Fruit fly (Drosophila melanogaster) whole organism, embryonic: ENCODE data around the gene CG5810.

Experiments used
- Ada2b ChIP-seq: fragments of 200-800 bp; sonication (Bioruptor generic); IDR thresholded peaks from 2 replicates; pipeline ENCODE4 v1.3.6; 2022; ENCODE audit warnings: missing biosample characterization, missing genetic modification characterization
- Antp ChIP-seq: fragments of 200-800 bp; sonication (Bioruptor generic); optimal IDR thresholded peaks from 3 replicates; lab custom pipeline; 2016; ENCODE audit warnings: missing biosample characterization, missing genetic modification characterization
- Atf-2 ChIP-seq: fragments of 200-800 bp; sonication (Bioruptor generic); optimal IDR thresholded peaks from 2 replicates; lab custom pipeline; 2016; ENCODE audit warnings: missing biosample characterization, missing genetic modification characterization
- CG10654 ChIP-seq: fragments of 200-800 bp; sonication (Bioruptor generic); optimal IDR thresholded peaks from 2 replicates; lab custom pipeline; 2016; ENCODE audit warnings: missing biosample characterization, missing genetic modification characterization
- CG12071 ChIP-seq: fragments of 200-800 bp; sonication (Bioruptor generic); optimal IDR thresholded peaks from 3 replicates; lab custom pipeline; 2018; ENCODE audit warnings: missing biosample characterization, mild to moderate bottlenecking, missing genetic modification characterization
- CG12236 ChIP-seq: fragments of 200-800 bp; sonication (Bioruptor generic); optimal IDR thresholded peaks from 2 replicates; lab custom pipeline; 2016; ENCODE audit warnings: missing biosample characterization, missing genetic modification characterization
- CG12769 ChIP-seq: fragments of 200-800 bp; sonication (Bioruptor generic); optimal IDR thresholded peaks from 2 replicates; lab custom pipeline; 2019; ENCODE audit warnings: missing biosample characterization, mild to moderate bottlenecking, missing genetic modification characterization, moderate library complexity
- CG13296 ChIP-seq: fragments of 200-800 bp; sonication (Bioruptor generic); optimal IDR thresholded peaks from 3 replicates; lab custom pipeline; 2018; ENCODE audit warnings: missing biosample characterization, mild to moderate bottlenecking, missing genetic modification characterization
- CG1602 ChIP-seq: fragments of 200-800 bp; sonication (Bioruptor generic); optimal IDR thresholded peaks from 3 replicates; lab custom pipeline; 2016; ENCODE audit warnings: missing biosample characterization, missing genetic modification characterization
- CG1603 ChIP-seq: fragments of 200-800 bp; sonication (Bioruptor generic); optimal IDR thresholded peaks from 2 replicates; lab custom pipeline; 2019; ENCODE audit warnings: missing biosample characterization, mild to moderate bottlenecking, missing genetic modification characterization, moderate library complexity
- CG17359 ChIP-seq: fragments of 200-800 bp; sonication (Bioruptor generic); optimal IDR thresholded peaks from 3 replicates; lab custom pipeline; 2018; ENCODE audit warnings: missing biosample characterization, mild to moderate bottlenecking, missing genetic modification characterization, moderate library complexity
- CG2129 ChIP-seq: fragments of 200-800 bp; sonication (Bioruptor generic); IDR thresholded peaks from 2 replicates; pipeline ENCODE4 v1.3.6; 2022; ENCODE audit warnings: missing biosample characterization, missing genetic modification characterization; ENCODE audit not compliant: partially characterized antibody
- CG32772 ChIP-seq: fragments of 200-800 bp; sonication (Bioruptor generic); IDR thresholded peaks from 2 replicates; pipeline ENCODE4 v1.3.6; 2022; ENCODE audit warnings: missing biosample characterization, missing genetic modification characterization
- CG4404 ChIP-seq: fragments of 200-800 bp; sonication (Bioruptor generic); IDR thresholded peaks from 2 replicates; pipeline ENCODE4 v1.3.6; 2022; ENCODE audit warnings: missing biosample characterization, missing genetic modification characterization
- CG4707 ChIP-seq: fragments of 200-800 bp; sonication (Bioruptor generic); optimal IDR thresholded peaks from 2 replicates; lab custom pipeline; 2018; ENCODE audit warnings: missing biosample characterization, mild to moderate bottlenecking, missing genetic modification characterization, moderate library complexity
- CG6791 ChIP-seq: fragments of 200-800 bp; sonication (Bioruptor generic); IDR thresholded peaks from 3 replicates; pipeline ENCODE4 v1.3.6; 2022; ENCODE audit warnings: missing biosample characterization, missing genetic modification characterization; ENCODE audit not compliant: partially characterized antibody
- CG6854 ChIP-seq: fragments of 200-800 bp; sonication (Bioruptor generic); optimal IDR thresholded peaks from 3 replicates; lab custom pipeline; 2017; ENCODE audit warnings: missing biosample characterization, mild to moderate bottlenecking, missing genetic modification characterization
- CG7556 ChIP-seq: fragments of 200-800 bp; sonication (Bioruptor generic); optimal IDR thresholded peaks from 2 replicates; lab custom pipeline; 2017; ENCODE audit warnings: missing biosample characterization, mild to moderate bottlenecking, missing genetic modification characterization
- CG8765 ChIP-seq: fragments of 200-800 bp; sonication (Bioruptor generic); IDR thresholded peaks from 2 replicates; pipeline ENCODE4 v1.3.6; 2022; ENCODE audit warnings: missing biosample characterization, missing genetic modification characterization
- CHES-1-like ChIP-seq: fragments of 200-800 bp; sonication (Bioruptor generic); optimal IDR thresholded peaks from 2 replicates; lab custom pipeline; 2016; ENCODE audit warnings: missing biosample characterization, missing genetic modification characterization
- CoRest ChIP-seq: fragments of 200-800 bp; sonication (Bioruptor generic); optimal IDR thresholded peaks from 3 replicates; lab custom pipeline; 2018; ENCODE audit warnings: missing biosample characterization, mild to moderate bottlenecking, missing genetic modification characterization, moderate library complexity
- Dbx ChIP-seq: fragments of 200-800 bp; sonication (Bioruptor generic); IDR thresholded peaks from 3 replicates; pipeline ENCODE4 v1.3.6; 2022; ENCODE audit warnings: missing biosample characterization, missing genetic modification characterization
- E2f2 ChIP-seq: fragments of 200-800 bp; sonication (Bioruptor generic); IDR thresholded peaks from 2 replicates; pipeline ENCODE4 v1.3.6; 2022; ENCODE audit warnings: missing biosample characterization, missing genetic modification characterization
- Gsc ChIP-seq: fragments of 200-800 bp; sonication (Bioruptor generic); IDR thresholded peaks from 2 replicates; pipeline ENCODE4 v1.3.6; 2022; ENCODE audit warnings: missing biosample characterization, missing genetic modification characterization
- Hr3 ChIP-seq: fragments of 200-800 bp; sonication (Bioruptor generic); optimal IDR thresholded peaks from 3 replicates; lab custom pipeline; 2016; ENCODE audit warnings: missing biosample characterization, missing genetic modification characterization
- Lim3 ChIP-seq: fragments of 200-800 bp; sonication (Bioruptor generic); IDR thresholded peaks from 2 replicates; pipeline ENCODE4 v1.3.6; 2022; ENCODE audit warnings: missing biosample characterization, missing genetic modification characterization
- NfI ChIP-seq: fragments of 200-800 bp; sonication (Bioruptor generic); optimal IDR thresholded peaks from 3 replicates; lab custom pipeline; 2018; ENCODE audit warnings: missing biosample characterization, mild to moderate bottlenecking, missing genetic modification characterization, moderate library complexity
- Pdp1 ChIP-seq, 2 experiments: fragments of 200-800 bp; sonication (Bioruptor generic); optimal IDR thresholded peaks; 3 replicates each; lab custom pipeline; 2016; ENCODE audit warnings: missing biosample characterization in 2 of 2, missing genetic modification characterization in 2 of 2, mild to moderate bottlenecking in 1 of 2, moderate library complexity in 1 of 2
- YL-1 ChIP-seq: fragments of 200-800 bp; sonication (Bioruptor generic); optimal IDR thresholded peaks from 3 replicates; lab custom pipeline; 2017; ENCODE audit warnings: missing biosample characterization, mild to moderate bottlenecking, missing genetic modification characterization
- ato ChIP-seq: fragments of 200-800 bp; sonication (Bioruptor generic); IDR thresholded peaks from 2 replicates; pipeline ENCODE4 v1.3.6; 2022; ENCODE audit warnings: missing biosample characterization, missing genetic modification characterization; ENCODE audit not compliant: partially characterized antibody
- cad ChIP-seq: fragments of >200 bp; optimal IDR thresholded peaks from 2 replicates; lab custom pipeline; 2017; ENCODE audit warnings: missing biosample characterization, missing genetic modification characterization
- chm ChIP-seq: fragments of 200-800 bp; sonication (Bioruptor generic); IDR thresholded peaks from 2 replicates; pipeline ENCODE4 v1.3.6; 2022; ENCODE audit warnings: missing biosample characterization, missing genetic modification characterization
- chn ChIP-seq: fragments of 200-800 bp; sonication (Bioruptor generic); optimal IDR thresholded peaks from 2 replicates; lab custom pipeline; 2016; ENCODE audit warnings: missing biosample characterization, missing genetic modification characterization
- ci ChIP-seq: fragments of 200-800 bp; sonication (Bioruptor generic); IDR thresholded peaks from 3 replicates; pipeline ENCODE4 v1.3.6; 2022; ENCODE audit warnings: missing biosample characterization, missing genetic modification characterization
- dan ChIP-seq: fragments of 200-800 bp; sonication (Bioruptor generic); IDR thresholded peaks from 2 replicates; pipeline ENCODE4 v1.3.6; 2022; ENCODE audit warnings: missing biosample characterization, missing genetic modification characterization
- dmrt99B ChIP-seq: fragments of 200-800 bp; sonication (Bioruptor generic); optimal IDR thresholded peaks from 2 replicates; lab custom pipeline; 2018; ENCODE audit warnings: missing biosample characterization, mild to moderate bottlenecking, missing genetic modification characterization, moderate library complexity
- dpn ChIP-seq, 2 experiments: fragments of 200-800 bp; sonication (Bioruptor generic); optimal IDR thresholded peaks; 3 replicates each; lab custom pipeline; 2016; ENCODE audit warnings: missing biosample characterization in 2 of 2, missing genetic modification characterization in 2 of 2
- gcm2 ChIP-seq: fragments of 200-800 bp; sonication (Bioruptor generic); optimal IDR thresholded peaks from 2 replicates; lab custom pipeline; 2016; ENCODE audit warnings: missing biosample characterization, missing genetic modification characterization
- grau ChIP-seq: fragments of 200-800 bp; optimal IDR thresholded peaks from 3 replicates; lab custom pipeline; 2019; ENCODE audit warnings: missing biosample characterization, mild to moderate bottlenecking, missing genetic modification characterization, moderate library complexity
- kay ChIP-seq: fragments of 200-800 bp; sonication (Bioruptor generic); optimal IDR thresholded peaks from 2 replicates; lab custom pipeline; 2016; ENCODE audit warnings: missing biosample characterization, missing genetic modification characterization
- ken ChIP-seq: fragments of 200-800 bp; sonication (Bioruptor generic); IDR thresholded peaks from 3 replicates; pipeline ENCODE4 v1.3.6; 2022; ENCODE audit warnings: missing biosample characterization, missing genetic modification characterization
- lola ChIP-seq, 3 experiments: fragments of >200 bp in 2 of 3; fragments of 200-800 bp in 1 of 3; sonication (Bioruptor generic) in 1 of 3; optimal IDR thresholded peaks; 2 replicates each; lab custom pipeline; 2017 to 2019; ENCODE audit warnings: missing biosample characterization in 3 of 3, missing genetic modification characterization in 3 of 3, mild to moderate bottlenecking in 1 of 3, moderate library complexity in 1 of 3
- nerfin-2 ChIP-seq: fragments of 200-800 bp; sonication (Bioruptor generic); IDR thresholded peaks from 2 replicates; pipeline ENCODE4 v1.3.6; 2022; ENCODE audit warnings: missing biosample characterization, missing genetic modification characterization; ENCODE audit not compliant: partially characterized antibody
- otp ChIP-seq: fragments of 200-800 bp; sonication (Bioruptor generic); IDR thresholded peaks from 3 replicates; pipeline ENCODE4, ENCODE4 v1.3.6; 2022; ENCODE audit warnings: missing biosample characterization, missing genetic modification characterization
- repo ChIP-seq: fragments of 200-800 bp; sonication (Bioruptor generic); optimal IDR thresholded peaks from 2 replicates; lab custom pipeline; 2016; ENCODE audit warnings: missing biosample characterization, missing genetic modification characterization
- ro ChIP-seq: fragments of 200-800 bp; sonication (Bioruptor generic); IDR thresholded peaks from 2 replicates; pipeline ENCODE4 v1.3.6; 2022; ENCODE audit warnings: missing biosample characterization, missing genetic modification characterization
- row ChIP-seq: fragments of 200-800 bp; sonication (Bioruptor generic); IDR thresholded peaks from 3 replicates; pipeline ENCODE4 v1.3.6; 2022; ENCODE audit warnings: missing biosample characterization, missing genetic modification characterization
- sim ChIP-seq: fragments of 200-800 bp; sonication (Bioruptor generic); IDR thresholded peaks from 2 replicates; pipeline ENCODE4 v1.3.6; 2022; ENCODE audit warnings: missing biosample characterization, missing genetic modification characterization
- sima ChIP-seq: fragments of 200-800 bp; sonication (Bioruptor generic); optimal IDR thresholded peaks from 2 replicates; lab custom pipeline; 2016; ENCODE audit warnings: missing biosample characterization, missing genetic modification characterization
- trem ChIP-seq: fragments of 200-800 bp; optimal IDR thresholded peaks from 3 replicates; lab custom pipeline; 2019; ENCODE audit warnings: missing biosample characterization, mild to moderate bottlenecking, missing genetic modification characterization, moderate library complexity
- twi ChIP-seq: fragments of 200-800 bp; optimal IDR thresholded peaks from 2 replicates; lab custom pipeline; 2019; ENCODE audit warnings: missing biosample characterization, mild to moderate bottlenecking, missing genetic modification characterization, moderate library complexity

The CG5810 gene

dm6 chr3R:21138220-21138754 is 25.3 kb upstream of the CG5810 start, which contains the start of gene meigo (continued):
- TF ChIP-seq ken (GFP tag; lab: Robert Waterston, UW), result no peak
- peak; percentile 41; the same call in 1 of the 2 replicates for TF ChIP-seq CG4404
- peak; percentile 95 for TF ChIP-seq row
- TF ChIP-seq sim, result no peak
- TF ChIP-seq CG12769 (tag; lab: Kevin White, UChicago), result no peak
- TF ChIP-seq CHES-1-like (GFP tag; lab: Kevin White, UChicago), result peak; percentile 28
- no peak for TF ChIP-seq ro (GFP tag; lab: Robert Waterston, UW)
- no peak for TF ChIP-seq cad (GFP tag; lab: Kevin White, UChicago)
- TF ChIP-seq Dbx (GFP tag; lab: Robert Waterston, UW), result peak; percentile 71; the same call in 2 of the 3 replicates
- peak; percentile 62 for TF ChIP-seq CG7556
- TF ChIP-seq CG2129 (GFP tag; lab: Robert Waterston, UW), result no peak
- peak in 1 of 3 experiments; percentile 61 for TF ChIP-seq lola (GFP tag; optimal IDR thresholded peaks at IDR 0.05; lab: Kevin White, UChicago)
- peak; percentile 68 for TF ChIP-seq Hr3 (GFP tag; lab: Kevin White, UChicago)
- TF ChIP-seq CG4707 (GFP tag; lab: Kevin White, UChicago), result no peak
- peak; percentile 62 to 72 for TF ChIP-seq dpn (GFP tag; optimal IDR thresholded peaks at IDR 0.05; lab: Kevin White, UChicago)
- no peak for TF ChIP-seq sima (GFP tag; lab: Kevin White, UChicago)
- TF ChIP-seq Atf-2 (GFP tag; lab: Kevin White, UChicago), result peak; percentile 16
- TF ChIP-seq trem, result peak; percentile 82
- no peak for TF ChIP-seq gcm2 (GFP tag; lab: Kevin White, UChicago)
- TF ChIP-seq CoRest (tag; lab: Kevin White, UChicago), result peak; percentile 86
- no peak for TF ChIP-seq dmrt99B (tag; lab: Kevin White, UChicago)
- TF ChIP-seq dan, result no peak
- no peak for TF ChIP-seq CG12071 (GFP tag; lab: Kevin White, UChicago)
- peak; percentile 80 for TF ChIP-seq grau
- peak in 1 of 2 experiments; percentile 65 for TF ChIP-seq Pdp1 (GFP tag; optimal IDR thresholded peaks at IDR 0.05; lab: Kevin White, UChicago)
- TF ChIP-seq NfI, result peak; percentile 70
- no peak for TF ChIP-seq Gsc (GFP tag; lab: Robert Waterston, UW)
- no peak for TF ChIP-seq CG6854 (GFP tag; lab: Kevin White, UChicago)
- peak; percentile 35 for TF ChIP-seq CG1602 (GFP tag; lab: Kevin White, UChicago)
- peak; percentile 41; the same call in 1 of the 3 replicates for TF ChIP-seq ci (GFP tag; lab: Robert Waterston, UW)
- TF ChIP-seq repo (GFP tag; lab: Kevin White, UChicago), result peak; percentile 46
- TF ChIP-seq YL-1 (GFP tag; lab: Kevin White, UChicago), result peak; percentile 90
- no peak for TF ChIP-seq ato (GFP tag; lab: Robert Waterston, UW)
- peak; percentile 52 for TF ChIP-seq twi (tag; lab: Kevin White, UChicago)
- TF ChIP-seq CG1603 (tag; lab: Kevin White, UChicago), result peak; percentile 60
- peak; percentile 45 for TF ChIP-seq Ada2b (GFP tag; lab: Robert Waterston, UW)
- TF ChIP-seq nerfin-2, result no peak
- no peak; the same call in 1 of the 2 replicates for TF ChIP-seq CG32772 (GFP tag; lab: Robert Waterston, UW)
- TF ChIP-seq CG13296 (GFP tag; lab: Kevin White, UChicago), result peak; percentile 76
- no peak for TF ChIP-seq Lim3 (GFP tag; lab: Robert Waterston, UW)
- 0 out of 3 replicates have a peak, but pooled peaks have one; percentile 25 for TF ChIP-seq otp
- TF ChIP-seq chn (GFP tag; lab: Kevin White, UChicago), result peak; percentile 51
- TF ChIP-seq Antp (GFP tag; lab: Kevin White, UChicago), result peak; percentile 17
- peak; percentile 91 for TF ChIP-seq E2f2 (GFP tag; lab: Robert Waterston, UW)
- peak; percentile 41 for TF ChIP-seq kay (GFP tag; lab: Kevin White, UChicago)
- peak; percentile 56 for TF ChIP-seq CG17359 (tag; lab: Kevin White, UChicago)
- TF ChIP-seq CG6791 (GFP tag; lab: Robert Waterston, UW), result no peak
- TF ChIP-seq CG12236 (GFP tag; lab: Kevin White, UChicago), result no peak
- TF ChIP-seq chm (GFP tag; lab: Robert Waterston, UW), result no peak
- TF ChIP-seq CG8765 (GFP tag; lab: Robert Waterston, UW), result no peak
- peak; percentile 67 for TF ChIP-seq CG10654 (GFP tag; lab: Kevin White, UChicago)
